Worm (Caenorhabditis elegans) whole organism, young adult: Measurements from ENCODE around the gene vab-9.

Experiments used
- B0035.1 ChIP-seq: sonication (generic microtip); optimal IDR thresholded peaks from 2 replicates; lab custom pipeline; 2016; ENCODE audit warnings: missing genetic modification characterization, mild to moderate bottlenecking, missing compliant biosample characterization, missing genotype, missing genetic modification reagents
- B0336.3 ChIP-seq: fragments of 200-800 bp; sonication (Bioruptor generic); IDR thresholded peaks from 2 replicates; pipeline ENCODE4 v1.3.6; 2022; ENCODE audit warnings: missing genetic modification characterization, missing compliant biosample characterization
- C17E4.6 ChIP-seq: fragments of 200-800 bp; sonication (Bioruptor generic); IDR thresholded peaks from 2 replicates; pipeline ENCODE4 v1.3.6; 2022; ENCODE audit warnings: missing genetic modification reagents, missing genetic modification characterization, missing compliant biosample characterization
- F23B12.7 ChIP-seq: sonication (generic microtip); optimal IDR thresholded peaks from 2 replicates; lab custom pipeline; 2017; ENCODE audit warnings: missing genetic modification characterization, mild to moderate bottlenecking, missing compliant biosample characterization, antibody characterized with exemption, moderate library complexity; ENCODE audit not compliant: insufficient read depth
- F33H1.4 ChIP-seq: fragments of 200-800 bp; sonication (Bioruptor generic); IDR thresholded peaks from 2 replicates; pipeline ENCODE4 v1.3.6; 2022; ENCODE audit warnings: missing genetic modification reagents, missing genetic modification characterization, missing compliant biosample characterization
- F49E8.2 ChIP-seq: sonication (generic microtip); optimal IDR thresholded peaks from 3 replicates; lab custom pipeline; 2017; ENCODE audit warnings: missing genetic modification characterization, mild to moderate bottlenecking, missing compliant biosample characterization, antibody characterized with exemption, moderate library complexity; ENCODE audit not compliant: insufficient read depth
- F52B5.7 ChIP-seq: sonication (generic microtip); optimal IDR thresholded peaks from 2 replicates; lab custom pipeline; 2016; ENCODE audit warnings: mild to moderate bottlenecking, missing genetic modification characterization, missing compliant biosample characterization
- K11D2.4 ChIP-seq: fragments of 200-800 bp; sonication (Bioruptor generic); IDR thresholded peaks from 2 replicates; pipeline ENCODE4 v1.3.6; 2022; ENCODE audit warnings: missing genetic modification reagents, missing genetic modification characterization, missing compliant biosample characterization
- Y53G8AR.9 ChIP-seq: fragments of 200-800 bp; sonication (Bioruptor generic); conservative IDR thresholded peaks from 2 replicates; pipeline ENCODE4 v1.3.6; 2022; ENCODE audit warnings: missing genetic modification reagents, missing genetic modification characterization, missing compliant biosample characterization
- Y56A3A.18 ChIP-seq: fragments of 200-800 bp; sonication (Bioruptor generic); IDR thresholded peaks from 2 replicates; pipeline ENCODE4 v1.3.6; 2022; ENCODE audit warnings: missing genetic modification reagents, missing genetic modification characterization, missing compliant biosample characterization
- Y95B8A.8 ChIP-seq: fragments of 200-800 bp; sonication (Bioruptor generic); IDR thresholded peaks from 2 replicates; pipeline ENCODE4 v1.3.6; 2022; ENCODE audit warnings: missing genetic modification reagents, missing genetic modification characterization, missing compliant biosample characterization
- ZK185.1 ChIP-seq: sonication (generic microtip); optimal IDR thresholded peaks from 2 replicates; lab custom pipeline; 2016; ENCODE audit warnings: mild to moderate bottlenecking, missing genetic modification characterization, missing compliant biosample characterization; ENCODE audit not compliant: poor library complexity, severe bottlenecking
- ama-1 ChIP-seq, 3 experiments: fragments of 150-350 bp in 1 of 3; sonication (generic microtip) in 2 of 3; optimal IDR thresholded peaks; 2 replicates each; lab custom pipeline; 2014 to 2018; ENCODE audit warnings: missing biosample characterization in 2 of 3, missing genetic modification characterization in 2 of 3, missing genetic modification reagents in 2 of 3
- aptf-3 ChIP-seq: fragments of 200-800 bp; sonication (Bioruptor generic); IDR thresholded peaks from 2 replicates; pipeline ENCODE4 v1.3.6; 2022; ENCODE audit warnings: missing genetic modification characterization, missing compliant biosample characterization
- atf-7 ChIP-seq: sonication (generic microtip); optimal IDR thresholded peaks from 2 replicates; lab custom pipeline; 2017; ENCODE audit warnings: mild to moderate bottlenecking, missing genetic modification characterization, missing compliant biosample characterization
- athp-1 ChIP-seq: sonication (generic microtip); optimal IDR thresholded peaks from 2 replicates; lab custom pipeline; 2017; ENCODE audit warnings: mild to moderate bottlenecking, missing genetic modification characterization, missing compliant biosample characterization
- attf-5 ChIP-seq: fragments of 200-800 bp; sonication (Bioruptor generic); optimal IDR thresholded peaks from 2 replicates; lab custom pipeline; 2018; ENCODE audit warnings: mild to moderate bottlenecking, missing genetic modification characterization, missing compliant biosample characterization
- attf-6 ChIP-seq: fragments of 200-800 bp; sonication (Bioruptor generic); IDR thresholded peaks from 2 replicates; pipeline ENCODE4 v1.3.6; 2022; ENCODE audit warnings: missing genetic modification reagents, missing genetic modification characterization, missing compliant biosample characterization
- bed-1 ChIP-seq: fragments of 200-800 bp; sonication (Bioruptor generic); IDR thresholded peaks from 2 replicates; pipeline ENCODE4 v1.3.6; 2022; ENCODE audit warnings: missing genetic modification reagents, missing genetic modification characterization, missing compliant biosample characterization
- bed-2 ChIP-seq: fragments of 200-800 bp; sonication (Bioruptor generic); IDR thresholded peaks from 2 replicates; pipeline ENCODE4 v1.3.6; 2022; ENCODE audit warnings: missing genetic modification reagents, missing genetic modification characterization, missing compliant biosample characterization
- cebp-2 ChIP-seq: fragments of 200-800 bp; sonication (Bioruptor generic); IDR thresholded peaks from 2 replicates; pipeline ENCODE4 v1.3.6; 2022; ENCODE audit warnings: missing genetic modification characterization, missing compliant biosample characterization
- ceh-100 ChIP-seq: fragments of 200-800 bp; sonication (Bioruptor generic); IDR thresholded peaks from 2 replicates; pipeline ENCODE4 v1.3.6; 2022; ENCODE audit warnings: missing genetic modification reagents, missing genetic modification characterization, missing compliant biosample characterization
- ceh-79 ChIP-seq: sonication (generic microtip); optimal IDR thresholded peaks from 2 replicates; lab custom pipeline; 2017; ENCODE audit warnings: mild to moderate bottlenecking, missing genetic modification characterization, missing compliant biosample characterization
- ceh-91 ChIP-seq: fragments of 200-800 bp; sonication (Bioruptor generic); IDR thresholded peaks from 2 replicates; pipeline ENCODE4 v1.3.6; 2022; ENCODE audit warnings: missing genetic modification reagents, missing genetic modification characterization, missing compliant biosample characterization
- die-1 ChIP-seq: sonication (generic microtip); optimal IDR thresholded peaks from 2 replicates; lab custom pipeline; 2016; ENCODE audit warnings: missing genotype, mild to moderate bottlenecking, missing genetic modification characterization, missing compliant biosample characterization
- ekl-4 ChIP-seq: fragments of 200-800 bp; sonication (Bioruptor generic); IDR thresholded peaks from 2 replicates; pipeline ENCODE4 v1.3.6; 2022; ENCODE audit warnings: missing genetic modification reagents, missing genetic modification characterization, missing compliant biosample characterization
- hlh-12 ChIP-seq: sonication (generic microtip); optimal IDR thresholded peaks from 2 replicates; lab custom pipeline; 2016; ENCODE audit warnings: missing genetic modification characterization, missing compliant biosample characterization
- hsf-1 ChIP-seq: fragments of 200-800 bp; sonication (Bioruptor generic); IDR thresholded peaks from 2 replicates; pipeline ENCODE4 v1.3.6; 2022; ENCODE audit warnings: missing genetic modification reagents, missing genetic modification characterization, missing compliant biosample characterization
- lin-26 ChIP-seq: fragments of 200-800 bp; sonication (Bioruptor generic); IDR thresholded peaks from 2 replicates; pipeline ENCODE4 v1.3.6; 2022; ENCODE audit warnings: missing genetic modification reagents, missing genetic modification characterization, missing compliant biosample characterization
- lin-54 ChIP-seq: fragments of 200-800 bp; sonication (Bioruptor generic); optimal IDR thresholded peaks from 2 replicates; lab custom pipeline; 2018; ENCODE audit warnings: mild to moderate bottlenecking, missing genetic modification characterization, missing compliant biosample characterization
- madf-6 ChIP-seq: fragments of 200-800 bp; sonication (Bioruptor generic); IDR thresholded peaks from 2 replicates; pipeline ENCODE4 v1.3.6; 2022; ENCODE audit warnings: missing genetic modification reagents, missing genetic modification characterization, missing compliant biosample characterization
- madf-8 ChIP-seq: fragments of 200-800 bp; sonication (Bioruptor generic); conservative IDR thresholded peaks from 2 replicates; pipeline ENCODE4 v1.3.6; 2022; ENCODE audit warnings: missing genetic modification reagents, missing genetic modification characterization, missing compliant biosample characterization
- mcd-1 ChIP-seq: fragments of 200-800 bp; sonication (Bioruptor generic); IDR thresholded peaks from 2 replicates; pipeline ENCODE4 v1.3.6; 2022; ENCODE audit warnings: missing genetic modification reagents, missing genetic modification characterization, missing compliant biosample characterization
- mxl-1 ChIP-seq: sonication (generic microtip); optimal IDR thresholded peaks from 2 replicates; lab custom pipeline; 2016; ENCODE audit warnings: missing genetic modification characterization, missing compliant biosample characterization
- nfya-2 ChIP-seq: fragments of 200-800 bp; sonication (Bioruptor generic); IDR thresholded peaks from 2 replicates; pipeline ENCODE4 v1.3.6; 2022; ENCODE audit warnings: missing genetic modification reagents, missing genetic modification characterization, missing compliant biosample characterization
- nfyb-1 ChIP-seq: fragments of 200-800 bp; sonication (Bioruptor generic); IDR thresholded peaks from 2 replicates; pipeline ENCODE4 v1.3.6; 2022; ENCODE audit warnings: missing genetic modification reagents, missing genetic modification characterization, missing compliant biosample characterization
- rpc-1 ChIP-seq, 2 experiments: fragments of 150-350 bp in 1 of 2; sonication (generic microtip) in 1 of 2; optimal IDR thresholded peaks; 2 replicates each; lab custom pipeline; 2014 to 2018; ENCODE audit warnings: missing biosample characterization in 1 of 2, missing genetic modification characterization in 1 of 2, missing genetic modification reagents in 1 of 2, missing genotype in 1 of 2
- snpc-1.1 ChIP-seq: sonication (generic microtip); optimal IDR thresholded peaks from 2 replicates; lab custom pipeline; 2017; ENCODE audit warnings: missing genetic modification characterization, mild to moderate bottlenecking, missing compliant biosample characterization, antibody characterized with exemption, moderate library complexity, missing genotype, missing genetic modification reagents; ENCODE audit not compliant: insufficient read depth
- snpc-3.4 ChIP-seq: sonication (generic microtip); optimal IDR thresholded peaks from 2 replicates; lab custom pipeline; 2017; ENCODE audit warnings: missing genetic modification characterization, mild to moderate bottlenecking, missing compliant biosample characterization, antibody characterized with exemption, moderate library complexity, missing genotype, missing genetic modification reagents
- snpc-4 ChIP-seq, 5 experiments: fragments of 150-350 bp in 1 of 5; sonication (generic microtip) in 4 of 5; optimal IDR thresholded peaks; 2 replicates each; lab custom pipeline; 2014 to 2018; ENCODE audit warnings: missing genetic modification characterization in 5 of 5, missing biosample characterization in 3 of 5, antibody characterized with exemption in 2 of 5, mild to moderate bottlenecking in 2 of 5, missing compliant biosample characterization in 2 of 5, missing genotype in 2 of 5, moderate library complexity in 2 of 5, missing genetic modification reagents in 1 of 5
- sptf-2 ChIP-seq: fragments of 200-800 bp; sonication (Bioruptor generic); optimal IDR thresholded peaks from 2 replicates; lab custom pipeline; 2018; ENCODE audit warnings: mild to moderate bottlenecking, missing genetic modification characterization, missing compliant biosample characterization
- tbp1 ChIP-seq: fragments of 200-800 bp; sonication (Bioruptor generic); optimal IDR thresholded peaks from 2 replicates; lab custom pipeline; 2018; ENCODE audit warnings: mild to moderate bottlenecking, missing genetic modification characterization, missing compliant biosample characterization
- tlf-1 ChIP-seq: fragments of 200-800 bp; sonication (Bioruptor generic); optimal IDR thresholded peaks from 2 replicates; lab custom pipeline; 2018; ENCODE audit warnings: mild to moderate bottlenecking, missing genetic modification characterization, missing compliant biosample characterization
- unc-130 ChIP-seq: sonication (generic microtip); optimal IDR thresholded peaks from 2 replicates; lab custom pipeline; 2016; ENCODE audit warnings: missing genetic modification reagents, missing genetic modification characterization, missing compliant biosample characterization

Gene vab-9

DNA sequence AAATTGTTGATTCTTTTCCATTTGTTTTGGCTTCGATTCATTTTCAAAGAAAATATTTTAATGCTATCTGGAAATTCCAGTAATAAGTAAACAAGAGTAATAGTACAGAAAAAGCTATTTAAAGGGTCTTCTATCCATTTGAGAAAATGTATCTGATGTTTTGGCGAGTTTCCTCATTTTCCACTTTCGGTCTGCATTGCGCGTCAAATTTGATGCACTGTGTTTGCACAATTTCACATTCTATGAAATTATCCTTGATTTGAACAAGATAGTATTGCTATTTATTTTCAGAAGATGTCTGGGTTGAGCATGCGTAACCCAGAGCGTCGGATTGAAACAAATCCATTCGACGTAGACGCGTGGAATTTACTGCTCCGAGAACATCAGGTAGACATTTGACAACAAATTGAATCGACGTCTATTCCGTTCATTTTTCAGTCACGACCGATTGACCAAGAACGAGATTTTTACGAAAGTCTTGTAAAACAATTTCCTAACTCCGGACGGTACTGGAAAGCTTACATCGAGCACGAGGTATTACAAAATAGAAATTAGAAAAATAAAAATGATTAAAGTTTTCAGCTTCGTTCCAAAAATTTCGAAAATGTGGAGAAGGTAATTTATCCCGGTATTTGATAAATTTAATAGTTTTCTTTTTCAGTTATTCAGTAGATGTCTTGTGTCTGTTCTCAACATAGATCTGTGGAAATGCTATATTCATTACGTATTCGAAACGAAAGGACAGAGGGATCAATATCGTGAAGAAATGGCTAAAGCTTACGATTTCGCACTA lies 33.8 kb downstream of the vab-9 start, which contains the start of gene suf-1:
Gene suf-1 (plus strand): TSS at position 280 of the 793 bp plus-strand sequence.
- TF ChIP-seq C17E4.6 (GFP tag; lab: Robert Waterston, UW) (peak; percentile 60), hsf-1 (GFP tag; lab: Robert Waterston, UW) (peak; percentile 79), F23B12.7 (peak; percentile 61), tbp1 (peak; percentile 36), atf-7 (tag; lab: Kevin White, UChicago) (peak; percentile 56), snpc-3.4 (tag; lab: Kevin White, UChicago) (peak; percentile 80), B0035.1 (tag; lab: Kevin White, UChicago) (no peak), madf-8 (peak; percentile 44; the same call in 1 of the 2 replicates), attf-5 (GFP tag; lab: Kevin White, UChicago) (peak; percentile 24), F52B5.7 (tag; lab: Kevin White, UChicago) (peak; percentile 22), ceh-79 (no peak), cebp-2 (peak; percentile 77; the same call in 1 of the 2 replicates), sptf-2 (GFP tag; lab: Kevin White, UChicago) (no peak), mxl-1 (tag; lab: Kevin White, UChicago) (peak; percentile 29), ZK185.1 (tag; lab: Kevin White, UChicago) (peak; percentile 55), lin-26 (peak; percentile 73; the same call in 1 of the 2 replicates), madf-6 (GFP tag; lab: Robert Waterston, UW) (peak; percentile 85), aptf-3 (GFP tag; lab: Robert Waterston, UW) (peak; percentile 13; the same call in 1 of the 2 replicates), F49E8.2 (tag; lab: Kevin White, UChicago) (peak; percentile 94), mcd-1 (GFP tag; lab: Robert Waterston, UW) (peak; percentile 34; the same call in 1 of the 2 replicates), nfya-2 (GFP tag; lab: Robert Waterston, UW) (no peak), Y53G8AR.9 (GFP tag; lab: Robert Waterston, UW) (peak; percentile 85), Y56A3A.18 (GFP tag; lab: Robert Waterston, UW) (peak; percentile 75; the same call in 1 of the 2 replicates), rpc-1 (optimal IDR thresholded peaks at IDR 0.05; lab: Kevin White, UChicago) (no peak), rpc-1 (tag; optimal IDR thresholded peaks at IDR 0.05; lab: Kevin White, UChicago) (peak; percentile 3), bed-1 (0 out of 2 replicates have a peak, but pooled peaks have one; percentile 20), nfyb-1 (GFP tag; lab: Robert Waterston, UW) (peak; percentile 39; the same call in 1 of the 2 replicates), lin-54 (GFP tag; lab: Kevin White, UChicago) (peak; percentile 73), die-1 (tag; lab: Kevin White, UChicago) (peak; percentile 37), attf-6 (peak; percentile 73), F33H1.4 (GFP tag; lab: Robert Waterston, UW) (peak; percentile 65), ceh-100 (peak; percentile 32; the same call in 1 of the 2 replicates), K11D2.4 (GFP tag; lab: Robert Waterston, UW) (0 out of 2 replicates have a peak, but pooled peaks have one; percentile 10), ama-1 (optimal IDR thresholded peaks at IDR 0.05; lab: Kevin White, UChicago) (no peak), ama-1 (GFP tag; optimal IDR thresholded peaks at IDR 0.05; lab: Kevin White, UChicago) (peak in 1 of 2 experiments; percentile 51), ceh-91 (GFP tag; lab: Robert Waterston, UW) (no peak), tlf-1 (GFP tag; lab: Kevin White, UChicago) (peak; percentile 79), snpc-4 (GFP tag; optimal IDR thresholded peaks at IDR 0.05; lab: Kevin White, UChicago) (peak; percentile 49), snpc-4 (tag; optimal IDR thresholded peaks at IDR 0.05; lab: Kevin White, UChicago) (peak in 3 of 4 experiments; percentile 29 to 81 (median 42)), ekl-4 (GFP tag; lab: Robert Waterston, UW) (peak; percentile 90), snpc-1.1 (peak; percentile 64), unc-130 (GFP tag; lab: Kevin White, UChicago) (peak; percentile 69), hlh-12 (no peak), bed-2 (GFP tag; lab: Robert Waterston, UW) (no peak), Y95B8A.8 (0 out of 2 replicates have a peak, but pooled peaks have one; percentile 34), B0336.3 (GFP tag; lab: Robert Waterston, UW) (peak; percentile 89), athp-1 (tag; lab: Kevin White, UChicago) (peak; percentile 40)
